Worm (Caenorhabditis elegans): ENCODE data around the gene pals-33.

- no peak for TF ChIP-seq nfya-1 (tag; optimal IDR thresholded peaks at IDR 0.05; ENCODE audit: borderline replicate concordance, insufficient read depth)
- TF ChIP-seq nhr-27 (tag; optimal IDR thresholded peaks at IDR 0.05): no peak
- no peak for TF ChIP-seq snpc-4 (GFP tag; optimal IDR thresholded peaks at IDR 0.05)
- TF ChIP-seq snpc-4 (tag; optimal IDR thresholded peaks at IDR 0.05): no peak
- TF ChIP-seq ceh-40 (GFP tag; IDR thresholded peaks at IDR 0.05): no peak
- no peak for TF ChIP-seq sea-2 (GFP tag; IDR thresholded peaks at IDR 0.05)
- no peak for TF ChIP-seq nhr-179 (tag; optimal IDR thresholded peaks at IDR 0.05)
- TF ChIP-seq lin-35 (GFP tag; optimal IDR thresholded peaks at IDR 0.05): no peak
- TF ChIP-seq F10E7.11 (tag; optimal IDR thresholded peaks at IDR 0.05): no peak
Measured at ce11 chrV:3673080-3673479, at the start of gene pals-33.
